Fruit fly (Drosophila melanogaster) whole organism, embryonic: Measurements from ENCODE around the gene CG43175.

Experiments
- B-H2 ChIP-seq: fragments of 200-800 bp; sonication (Bioruptor generic); optimal IDR thresholded peaks from 2 replicates; lab custom pipeline; 2018; ENCODE audit warnings: missing biosample characterization, mild to moderate bottlenecking, missing genetic modification characterization
- CG10274 ChIP-seq: fragments of 200-800 bp; sonication (Bioruptor generic); optimal IDR thresholded peaks from 3 replicates; lab custom pipeline; 2017; ENCODE audit warnings: missing biosample characterization, mild to moderate bottlenecking, missing genetic modification characterization
- CG10979 ChIP-seq: fragments of 200-800 bp; sonication (Bioruptor generic); optimal IDR thresholded peaks from 2 replicates; lab custom pipeline; 2018; ENCODE audit warnings: missing biosample characterization, mild to moderate bottlenecking, missing genetic modification characterization, moderate library complexity
- CG11085 ChIP-seq: fragments of 200-800 bp; sonication (Bioruptor generic); IDR thresholded peaks from 2 replicates; pipeline ENCODE4 v1.3.6; 2022; ENCODE audit warnings: missing biosample characterization, missing genetic modification characterization
- CG12659 ChIP-seq: fragments of 200-800 bp; sonication (Bioruptor generic); optimal IDR thresholded peaks from 3 replicates; lab custom pipeline; 2017; ENCODE audit warnings: mild to moderate bottlenecking, missing biosample characterization, missing genetic modification reagents, missing genetic modification characterization
- CG14710 ChIP-seq: fragments of 200-800 bp; sonication (Bioruptor generic); optimal IDR thresholded peaks from 3 replicates; lab custom pipeline; 2019; ENCODE audit warnings: missing biosample characterization, mild to moderate bottlenecking, missing genetic modification characterization, moderate library complexity
- CG14965 ChIP-seq: fragments of 200-800 bp; sonication (Bioruptor generic); optimal IDR thresholded peaks from 2 replicates; lab custom pipeline; 2016; ENCODE audit warnings: missing biosample characterization, missing genetic modification characterization, borderline replicate concordance
- CG17328 ChIP-seq: fragments of 200-800 bp; sonication (Bioruptor generic); IDR thresholded peaks from 2 replicates; pipeline ENCODE4 v1.3.6; 2022; ENCODE audit warnings: missing biosample characterization, missing genetic modification characterization
- CG17385 ChIP-seq: fragments of 200-800 bp; sonication (Bioruptor generic); optimal IDR thresholded peaks from 3 replicates; lab custom pipeline; 2018; ENCODE audit warnings: missing biosample characterization, mild to moderate bottlenecking, missing genetic modification characterization
- CG17802 ChIP-seq: fragments of 200-800 bp; sonication (Bioruptor generic); optimal IDR thresholded peaks from 2 replicates; lab custom pipeline; 2018; ENCODE audit warnings: missing biosample characterization, mild to moderate bottlenecking, missing genetic modification characterization, moderate library complexity
- CG17829 ChIP-seq: fragments of 200-800 bp; optimal IDR thresholded peaks from 2 replicates; lab custom pipeline; 2019; ENCODE audit warnings: missing biosample characterization, mild to moderate bottlenecking, missing genetic modification characterization, moderate library complexity
- CG2712 ChIP-seq: fragments of 200-800 bp; optimal IDR thresholded peaks from 3 replicates; lab custom pipeline; 2019; ENCODE audit warnings: missing biosample characterization, mild to moderate bottlenecking, missing genetic modification characterization, moderate library complexity
- CG6272 ChIP-seq: fragments of 200-800 bp; sonication (Bioruptor generic); IDR thresholded peaks from 2 replicates; pipeline ENCODE4 v1.3.6; 2022; ENCODE audit warnings: missing biosample characterization, missing genetic modification characterization
- CG7556 ChIP-seq: fragments of 200-800 bp; sonication (Bioruptor generic); optimal IDR thresholded peaks from 2 replicates; lab custom pipeline; 2017; ENCODE audit warnings: missing biosample characterization, mild to moderate bottlenecking, missing genetic modification characterization
- CG7745 ChIP-seq: fragments of 200-800 bp; sonication (Bioruptor generic); optimal IDR thresholded peaks from 2 replicates; lab custom pipeline; 2018; ENCODE audit warnings: missing biosample characterization, mild to moderate bottlenecking, missing genetic modification characterization, moderate library complexity
- CG8290 ChIP-seq, 3 experiments: fragments of 200-800 bp; sonication (Bioruptor generic); optimal IDR thresholded peaks; 2 replicates each; lab custom pipeline; 2016 to 2019; ENCODE audit warnings: missing biosample characterization in 3 of 3, missing genetic modification characterization in 3 of 3, mild to moderate bottlenecking in 2 of 3, moderate library complexity in 1 of 3
- CG9727 ChIP-seq: fragments of 200-800 bp; sonication (Bioruptor generic); optimal IDR thresholded peaks from 3 replicates; lab custom pipeline; 2017; ENCODE audit warnings: missing biosample characterization, mild to moderate bottlenecking, missing genetic modification characterization
- Doc3 ChIP-seq: fragments of 200-800 bp; sonication (Bioruptor generic); IDR thresholded peaks from 3 replicates; pipeline ENCODE4 v1.3.6; 2022; ENCODE audit warnings: missing biosample characterization, missing genetic modification characterization; ENCODE audit not compliant: partially characterized antibody
- Drgx ChIP-seq: fragments of 200-800 bp; sonication (Bioruptor generic); IDR thresholded peaks from 2 replicates; pipeline ENCODE4 v1.3.6; 2022; ENCODE audit warnings: missing biosample characterization, missing genetic modification characterization
- Hand ChIP-seq: fragments of 200-800 bp; sonication (Bioruptor generic); optimal IDR thresholded peaks from 2 replicates; lab custom pipeline; 2017; ENCODE audit warnings: mild to moderate bottlenecking, missing biosample characterization, missing genetic modification reagents, missing genetic modification characterization
- Hmx ChIP-seq: fragments of 200-800 bp; sonication (Bioruptor generic); optimal IDR thresholded peaks from 2 replicates; lab custom pipeline; 2016; ENCODE audit warnings: missing biosample characterization, missing genetic modification characterization
- Myb ChIP-seq: fragments of 200-800 bp; sonication (Bioruptor generic); optimal IDR thresholded peaks from 2 replicates; lab custom pipeline; 2016; ENCODE audit warnings: missing biosample characterization, missing genetic modification characterization
- NfI ChIP-seq: fragments of 200-800 bp; sonication (Bioruptor generic); optimal IDR thresholded peaks from 3 replicates; lab custom pipeline; 2018; ENCODE audit warnings: missing biosample characterization, mild to moderate bottlenecking, missing genetic modification characterization, moderate library complexity
- Scr ChIP-seq: fragments of 200-800 bp; sonication (Bioruptor generic); IDR thresholded peaks from 2 replicates; pipeline ENCODE4 v1.3.6; 2022; ENCODE audit warnings: missing biosample characterization, missing genetic modification characterization; ENCODE audit not compliant: partially characterized antibody
- Sin3A ChIP-seq: fragments of >200 bp; optimal IDR thresholded peaks from 2 replicates; lab custom pipeline; 2018
- Tbp ChIP-seq: fragments of >200 bp; optimal IDR thresholded peaks from 2 replicates; lab custom pipeline; 2018; ENCODE audit warnings: missing biosample characterization, missing genetic modification characterization
- Xbp1 ChIP-seq: fragments of 200-800 bp; sonication (Bioruptor generic); optimal IDR thresholded peaks from 3 replicates; lab custom pipeline; 2016; ENCODE audit warnings: missing biosample characterization, mild to moderate bottlenecking, missing genetic modification characterization
- abd-A ChIP-seq: fragments of 200-800 bp; sonication (Bioruptor generic); optimal IDR thresholded peaks from 3 replicates; lab custom pipeline; 2019; ENCODE audit warnings: missing biosample characterization, mild to moderate bottlenecking, missing genetic modification characterization, moderate library complexity
- br ChIP-seq: fragments of >200 bp; optimal IDR thresholded peaks from 2 replicates; lab custom pipeline; 2017
- bsh ChIP-seq, 2 experiments: fragments of 200-800 bp; sonication (Bioruptor generic); optimal IDR thresholded peaks; 2 replicates each; lab custom pipeline; 2017 to 2018; ENCODE audit warnings: mild to moderate bottlenecking in 2 of 2, missing biosample characterization in 2 of 2, missing genetic modification characterization in 2 of 2, moderate library complexity in 1 of 2
- cg ChIP-seq: fragments of 200-800 bp; sonication (Bioruptor generic); optimal IDR thresholded peaks from 3 replicates; lab custom pipeline; 2019; ENCODE audit warnings: missing biosample characterization, mild to moderate bottlenecking, missing genetic modification characterization, moderate library complexity
- chif ChIP-seq, 2 experiments: fragments of 200-800 bp; sonication (Bioruptor generic); optimal IDR thresholded peaks; 3 replicates each; lab custom pipeline; 2016; ENCODE audit warnings: missing biosample characterization in 2 of 2, missing genetic modification characterization in 2 of 2
- chn ChIP-seq: fragments of 200-800 bp; sonication (Bioruptor generic); optimal IDR thresholded peaks from 2 replicates; lab custom pipeline; 2016; ENCODE audit warnings: missing biosample characterization, missing genetic modification characterization
- corto ChIP-seq: fragments of 200-800 bp; sonication (Bioruptor generic); optimal IDR thresholded peaks from 2 replicates; lab custom pipeline; 2016; ENCODE audit warnings: missing biosample characterization, mild to moderate bottlenecking, missing genetic modification characterization, moderate library complexity
- danr ChIP-seq: fragments of 200-800 bp; sonication (Bioruptor generic); IDR thresholded peaks from 2 replicates; pipeline ENCODE4 v1.3.6; 2022; ENCODE audit warnings: missing biosample characterization, missing genetic modification characterization
- dati ChIP-seq: fragments of 200-800 bp; sonication (Bioruptor generic); IDR thresholded peaks from 2 replicates; pipeline ENCODE4 v1.3.6; 2022; ENCODE audit warnings: missing biosample characterization, missing genetic modification characterization
- disco-r ChIP-seq: fragments of 200-800 bp; sonication (Bioruptor generic); optimal IDR thresholded peaks from 2 replicates; lab custom pipeline; 2016; ENCODE audit warnings: missing biosample characterization, missing genetic modification characterization
- dmrt11E ChIP-seq: fragments of 200-800 bp; sonication (Bioruptor generic); optimal IDR thresholded peaks from 3 replicates; lab custom pipeline; 2018; ENCODE audit warnings: missing biosample characterization, mild to moderate bottlenecking, missing genetic modification characterization, moderate library complexity
- dmrt99B ChIP-seq: fragments of 200-800 bp; sonication (Bioruptor generic); optimal IDR thresholded peaks from 2 replicates; lab custom pipeline; 2018; ENCODE audit warnings: missing biosample characterization, mild to moderate bottlenecking, missing genetic modification characterization, moderate library complexity
- grau ChIP-seq: fragments of 200-800 bp; optimal IDR thresholded peaks from 3 replicates; lab custom pipeline; 2019; ENCODE audit warnings: missing biosample characterization, mild to moderate bottlenecking, missing genetic modification characterization, moderate library complexity
- ind ChIP-seq: fragments of 200-800 bp; sonication (Bioruptor generic); optimal IDR thresholded peaks from 3 replicates; lab custom pipeline; 2016; ENCODE audit warnings: missing biosample characterization, missing genetic modification characterization
- jumu ChIP-seq: fragments of 200-800 bp; sonication (Bioruptor generic); optimal IDR thresholded peaks from 3 replicates; lab custom pipeline; 2016; ENCODE audit warnings: missing biosample characterization, missing genetic modification characterization
- kni ChIP-seq: fragments of 200-800 bp; sonication (Bioruptor generic); optimal IDR thresholded peaks from 3 replicates; lab custom pipeline; 2017; ENCODE audit warnings: mild to moderate bottlenecking, missing biosample characterization, missing genetic modification reagents, missing genetic modification characterization
- lola ChIP-seq, 3 experiments: fragments of >200 bp in 2 of 3; fragments of 200-800 bp in 1 of 3; sonication (Bioruptor generic) in 1 of 3; optimal IDR thresholded peaks; 2 replicates each; lab custom pipeline; 2017 to 2019; ENCODE audit warnings: missing biosample characterization in 3 of 3, missing genetic modification characterization in 3 of 3, mild to moderate bottlenecking in 1 of 3, moderate library complexity in 1 of 3
- phol ChIP-seq: fragments of 200-800 bp; sonication (Bioruptor generic); optimal IDR thresholded peaks from 3 replicates; lab custom pipeline; 2018; ENCODE audit warnings: missing biosample characterization, mild to moderate bottlenecking, missing genetic modification characterization, moderate library complexity
- sens ChIP-seq: fragments of 200-800 bp; sonication (Bioruptor generic); peaks from one replicate; lab custom pipeline; 2016; ENCODE audit warnings: missing biosample characterization, missing genetic modification characterization
- seq ChIP-seq: fragments of 200-800 bp; sonication (Bioruptor generic); IDR thresholded peaks from 2 replicates; pipeline ENCODE4 v1.3.6; 2022; ENCODE audit warnings: missing biosample characterization, missing genetic modification characterization
- sisA ChIP-seq: fragments of 200-800 bp; sonication (Bioruptor generic); IDR thresholded peaks from 2 replicates; pipeline ENCODE4 v1.3.6; 2022; ENCODE audit warnings: missing biosample characterization, missing genetic modification characterization
- sob ChIP-seq: fragments of 200-800 bp; sonication (Bioruptor generic); IDR thresholded peaks from 2 replicates; pipeline ENCODE4 v1.3.6; 2022; ENCODE audit warnings: missing biosample characterization, missing genetic modification characterization
- zfh2 ChIP-seq: fragments of 200-800 bp; sonication (Bioruptor generic); optimal IDR thresholded peaks from 2 replicates; lab custom pipeline; 2016; ENCODE audit warnings: missing biosample characterization, missing genetic modification characterization

The CG43175 gene

DNA sequence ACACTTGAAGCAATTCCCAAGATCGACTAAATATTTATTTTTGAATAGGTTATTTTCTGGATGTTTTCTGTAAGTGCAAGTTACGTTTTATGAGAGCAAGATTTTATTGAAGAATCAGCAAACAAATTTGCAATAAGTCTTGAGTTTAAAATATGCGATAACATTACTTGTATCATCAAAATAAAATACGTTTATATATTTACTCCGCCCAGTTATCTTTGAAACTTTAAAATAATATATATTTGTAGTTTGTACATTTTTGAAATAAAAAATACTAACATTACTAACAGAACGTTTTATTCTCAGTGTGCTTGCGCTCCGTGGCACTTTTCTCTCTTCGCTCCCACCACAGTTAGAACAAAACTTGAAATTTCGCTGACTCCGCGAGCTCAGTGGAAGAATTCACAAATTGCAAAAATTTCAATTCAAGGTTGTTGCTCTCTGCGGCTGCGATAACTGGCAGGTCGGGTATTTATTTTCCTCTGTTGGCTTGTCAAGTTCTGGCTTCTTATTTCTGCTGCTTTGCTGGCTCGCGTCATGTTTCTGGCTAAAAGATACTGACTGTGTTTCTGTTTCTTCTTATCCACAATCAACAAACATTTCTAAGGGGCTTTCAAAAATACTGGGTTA lies 49.0 kb downstream of the CG43175 start (continued):
- TF ChIP-seq bsh (GFP tag; optimal IDR thresholded peaks at IDR 0.05; lab: Kevin White, UChicago) (peak; percentile 24 to 85), CG10274 (GFP tag; lab: Kevin White, UChicago) (no peak), disco-r (no peak), danr (GFP tag; lab: Robert Waterston, UW) (no peak), Sin3A (lab: Kevin White, UChicago) (no peak), dmrt11E (peak; percentile 3), Doc3 (no peak), CG9727 (GFP tag; lab: Kevin White, UChicago) (peak; percentile 35), CG12659 (GFP tag; lab: Kevin White, UChicago) (peak; percentile 0), CG2712 (tag; lab: Kevin White, UChicago) (peak; percentile 49), phol (tag; lab: Kevin White, UChicago) (peak; percentile 11), CG8290 (GFP tag; optimal IDR thresholded peaks at IDR 0.05; lab: Kevin White, UChicago) (no peak), CG8290 (tag; optimal IDR thresholded peaks at IDR 0.05; lab: Kevin White, UChicago) (no peak), CG14965 (GFP tag; lab: Kevin White, UChicago) (no peak), lola (GFP tag; optimal IDR thresholded peaks at IDR 0.05; lab: Kevin White, UChicago) (peak in 1 of 3 experiments; percentile 2), zfh2 (peak; percentile 23), NfI (GFP tag; lab: Kevin White, UChicago) (no peak), CG17829 (tag; lab: Kevin White, UChicago) (peak; percentile 5), CG7556 (GFP tag; lab: Kevin White, UChicago) (peak; percentile 17), dati (GFP tag; lab: Robert Waterston, UW) (no peak), ind (GFP tag; lab: Kevin White, UChicago) (peak; percentile 18), CG14710 (tag; lab: Kevin White, UChicago) (peak; percentile 2), Xbp1 (GFP tag; lab: Kevin White, UChicago) (peak; percentile 24), corto (GFP tag; lab: Kevin White, UChicago) (peak; percentile 84), seq (GFP tag; lab: Robert Waterston, UW) (0 out of 2 replicates have a peak, but pooled peaks have one; percentile 7), sens (GFP tag; lab: Kevin White, UChicago) (peak; percentile 71), jumu (GFP tag; lab: Kevin White, UChicago) (no peak), sisA (GFP tag; lab: Robert Waterston, UW) (no peak), sob (0 out of 2 replicates have a peak, but pooled peaks have one; percentile 13), Drgx (peak; percentile 78; the same call in 1 of the 2 replicates), chif (GFP tag; optimal IDR thresholded peaks at IDR 0.05; lab: Kevin White, UChicago) (no peak), grau (tag; lab: Kevin White, UChicago) (peak; percentile 36)

DNA sequence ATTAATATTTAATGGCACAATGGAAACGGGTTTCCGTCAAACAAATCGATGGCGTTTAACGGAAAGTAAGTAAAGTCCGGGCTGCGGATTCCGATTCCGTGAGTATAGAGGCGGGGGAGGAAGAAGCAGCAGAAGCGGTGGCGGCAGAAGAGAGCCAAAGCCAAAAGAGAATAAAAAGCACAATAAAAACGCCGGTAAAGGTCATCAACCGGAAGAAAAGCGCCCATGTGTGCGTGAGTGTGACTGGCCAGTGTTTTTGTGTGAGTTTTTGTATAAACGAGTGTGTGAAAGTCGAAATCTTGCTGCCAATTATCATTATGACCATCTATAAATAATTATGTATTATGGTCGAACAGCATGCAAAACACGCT lies 49.7 kb downstream of the CG43175 start:
- TF ChIP-seq kni, result no peak
- TF ChIP-seq CG7745 (tag; lab: Kevin White, UChicago), result no peak
- TF ChIP-seq Scr (GFP tag; lab: Robert Waterston, UW), result 0 out of 2 replicates have a peak, but pooled peaks have one; percentile 27
- TF ChIP-seq br, result no peak
- TF ChIP-seq CG11085 (GFP tag; lab: Robert Waterston, UW), result no peak
- TF ChIP-seq Hmx (GFP tag; lab: Kevin White, UChicago), result no peak
- TF ChIP-seq CG17328, result no peak
- TF ChIP-seq Hand, result no peak
- TF ChIP-seq CG17829 (tag; lab: Kevin White, UChicago), result no peak
- TF ChIP-seq B-H2 (GFP tag; lab: Kevin White, UChicago), result no peak
- TF ChIP-seq cg (GFP tag; lab: Kevin White, UChicago), result peak; percentile 73
- TF ChIP-seq dmrt99B (tag; lab: Kevin White, UChicago), result no peak
- no peak for TF ChIP-seq chn (GFP tag; lab: Kevin White, UChicago)
- no peak for TF ChIP-seq Tbp (GFP tag; lab: Kevin White, UChicago)
- TF ChIP-seq abd-A, result peak; percentile 45
- no peak for TF ChIP-seq chif (GFP tag; optimal IDR thresholded peaks at IDR 0.05; lab: Kevin White, UChicago)
- no peak for TF ChIP-seq Myb (GFP tag; lab: Kevin White, UChicago)
- no peak for TF ChIP-seq CG6272 (GFP tag; lab: Robert Waterston, UW)
- TF ChIP-seq CG17385, result peak; percentile 72
- TF ChIP-seq CG17802 (tag; lab: Kevin White, UChicago), result no peak
- no peak for TF ChIP-seq CG10979 (tag; lab: Kevin White, UChicago)
